Fruit fly (Drosophila melanogaster) whole organism, adult: Measurements from ENCODE around the gene CG13484.

Experiments used
- CG11617 ChIP-seq: fragments of 200-800 bp; sonication (Bioruptor generic); optimal IDR thresholded peaks from 2 replicates; lab custom pipeline; 2017; ENCODE audit warnings: mild to moderate bottlenecking, missing biosample characterization, missing genetic modification reagents, missing genetic modification characterization
- CG12768 ChIP-seq: fragments of 200-800 bp; sonication (Bioruptor generic); optimal IDR thresholded peaks from 2 replicates; lab custom pipeline; 2017; ENCODE audit warnings: missing biosample characterization, missing genetic modification characterization, mild to moderate bottlenecking, moderate library complexity, missing genetic modification reagents
- CG14711 ChIP-seq: fragments of 200-800 bp; sonication (Bioruptor generic); optimal IDR thresholded peaks from 2 replicates; lab custom pipeline; 2018; ENCODE audit warnings: missing biosample characterization, mild to moderate bottlenecking, missing genetic modification characterization, moderate library complexity
- CG7101 ChIP-seq: fragments of 200-800 bp; sonication (Bioruptor generic); optimal IDR thresholded peaks from 2 replicates; lab custom pipeline; 2018; ENCODE audit warnings: missing biosample characterization, mild to moderate bottlenecking, missing genetic modification characterization, moderate library complexity
- Clk ChIP-seq: fragments of 200-800 bp; sonication (Bioruptor generic); optimal IDR thresholded peaks from 2 replicates; lab custom pipeline; 2017; ENCODE audit warnings: missing biosample characterization, missing genetic modification characterization
- Crg-1 ChIP-seq: fragments of 200-800 bp; sonication (Bioruptor generic); optimal IDR thresholded peaks from 2 replicates; lab custom pipeline; 2016; ENCODE audit warnings: missing biosample characterization, missing genetic modification characterization
- Mnt ChIP-seq: fragments of 200-800 bp; sonication (Bioruptor generic); optimal IDR thresholded peaks from 2 replicates; lab custom pipeline; 2016; ENCODE audit warnings: missing biosample characterization, mild to moderate bottlenecking, missing genetic modification characterization
- cic ChIP-seq: fragments of 200-800 bp; sonication (Bioruptor generic); optimal IDR thresholded peaks from 2 replicates; lab custom pipeline; 2017; ENCODE audit warnings: missing biosample characterization, mild to moderate bottlenecking, missing genetic modification characterization, moderate library complexity
- cnc ChIP-seq, 2 experiments: fragments of >200 bp; optimal IDR thresholded peaks; 2 replicates each; lab custom pipeline; 2017
- kay ChIP-seq: fragments of 200-800 bp; sonication (Bioruptor generic); peaks from one replicate; lab custom pipeline; 2016; ENCODE audit warnings: missing biosample characterization, missing genetic modification characterization, borderline replicate concordance
- toe ChIP-seq: fragments of 200-800 bp; sonication (Bioruptor generic); optimal IDR thresholded peaks from 2 replicates; lab custom pipeline; 2016; ENCODE audit warnings: missing biosample characterization, missing genetic modification characterization

DNA sequence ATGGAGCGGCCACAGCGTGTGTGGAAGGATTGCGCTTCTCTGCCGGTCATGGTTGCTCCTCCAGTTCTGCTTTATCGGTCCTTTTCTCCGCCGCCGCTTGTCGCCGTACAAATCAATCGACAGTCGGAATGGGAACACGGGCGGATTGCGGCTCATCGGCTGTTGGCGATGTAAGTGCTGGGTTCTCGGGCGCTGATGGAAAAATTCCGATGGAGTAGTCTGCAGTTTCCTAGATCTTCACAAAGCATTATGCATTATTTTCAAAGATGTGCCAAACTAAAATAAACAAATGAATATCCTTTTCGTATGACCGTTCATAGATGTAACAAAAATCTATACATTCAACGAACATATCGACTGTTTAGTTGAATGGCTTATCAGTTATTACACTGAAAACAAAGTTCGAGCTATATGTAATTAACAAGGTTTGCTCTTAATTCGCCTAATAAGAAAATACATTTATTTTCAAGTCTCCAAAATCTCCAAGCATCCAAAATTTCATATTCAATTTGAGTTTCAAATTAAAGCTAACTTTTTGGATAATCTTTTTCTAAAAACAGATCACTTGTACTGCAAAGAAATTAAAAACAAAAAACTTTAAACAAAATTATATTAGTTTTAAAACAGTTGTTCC, 3.1 kb downstream of the CG13484 start, which contains the start of gene Neurl4:
- TF ChIP-seq Clk (GFP tag; lab: Kevin White, UChicago), result no peak
- no peak for TF ChIP-seq CG12768 (GFP tag; lab: Kevin White, UChicago)
- TF ChIP-seq CG14711 (tag; lab: Kevin White, UChicago), result peak; percentile 58
- peak; percentile 53 for TF ChIP-seq CG7101 (tag; lab: Kevin White, UChicago)
- no peak for TF ChIP-seq Mnt
- no peak for TF ChIP-seq toe (GFP tag; lab: Kevin White, UChicago)
- peak; percentile 37 for TF ChIP-seq CG11617
- peak; percentile 7 for TF ChIP-seq Crg-1 (GFP tag; lab: Kevin White, UChicago)
- no peak for TF ChIP-seq kay (GFP tag; lab: Kevin White, UChicago)
- TF ChIP-seq cic (GFP tag; lab: Kevin White, UChicago), result peak; percentile 3
- no peak for TF ChIP-seq cnc (optimal IDR thresholded peaks at IDR 0.05; lab: Kevin White, UChicago)
